Worm (Caenorhabditis elegans) whole organism, L1 larva: ENCODE data around the gene tftc-1.

Experiments
- Y116A8C.19 ChIP-seq: sonication (generic microtip); optimal IDR thresholded peaks from 2 replicates; lab custom pipeline; 2016; ENCODE audit warnings: missing compliant biosample characterization, missing genetic modification characterization, borderline replicate concordance
- alr-1 ChIP-seq: fragments of 200-800 bp; sonication (Bioruptor generic); optimal IDR thresholded peaks from 2 replicates; lab custom pipeline; 2018; ENCODE audit warnings: borderline replicate concordance, mild to moderate bottlenecking, missing genetic modification characterization, missing compliant biosample characterization
- ceh-63 ChIP-seq: fragments of 200-800 bp; sonication (Bioruptor generic); optimal IDR thresholded peaks from 2 replicates; lab custom pipeline; 2018; ENCODE audit warnings: mild to moderate bottlenecking, missing genetic modification characterization, missing compliant biosample characterization
- ceh-8 ChIP-seq: fragments of 200-800 bp; sonication (Bioruptor generic); optimal IDR thresholded peaks from 2 replicates; lab custom pipeline; 2018; ENCODE audit warnings: mild to moderate bottlenecking, missing genetic modification characterization, moderate library complexity, missing compliant biosample characterization
- ceh-82 ChIP-seq, 3 experiments: fragments of 150-350 bp in 1 of 3; sonication (generic microtip) in 2 of 3; optimal IDR thresholded peaks; 2 replicates each; lab custom pipeline; 2014 to 2017; ENCODE audit warnings: missing biosample characterization in 3 of 3, missing genetic modification characterization in 3 of 3
- ces-1 ChIP-seq: fragments of 150-350 bp; optimal IDR thresholded peaks from 2 replicates; lab custom pipeline; 2014; ENCODE audit warnings: missing biosample characterization, missing genetic modification reagents, missing genetic modification characterization
- dpl-1 ChIP-seq, 3 experiments: fragments of 150-350 bp in 2 of 3; sonication (generic microtip) in 1 of 3; optimal IDR thresholded peaks; 2 replicates each; lab custom pipeline; 2014 to 2017; ENCODE audit warnings: missing biosample characterization in 3 of 3, missing genetic modification characterization in 3 of 3, missing genetic modification reagents in 3 of 3
- efl-3 ChIP-seq: fragments of 200-800 bp; sonication (Bioruptor generic); optimal IDR thresholded peaks from 2 replicates; lab custom pipeline; 2018; ENCODE audit warnings: mild to moderate bottlenecking, missing genetic modification characterization, missing compliant biosample characterization
- egl-13 ChIP-seq: sonication (generic microtip); optimal IDR thresholded peaks from 2 replicates; lab custom pipeline; 2016; ENCODE audit warnings: missing genotype, missing genetic modification reagents, missing genetic modification characterization, missing compliant biosample characterization
- egl-27 ChIP-seq, 2 experiments: fragments of 150-350 bp in 1 of 2; sonication (generic microtip); optimal IDR thresholded peaks; 3 replicates each; lab custom pipeline; 2017 to 2018; ENCODE audit warnings: missing biosample characterization in 2 of 2, missing genetic modification characterization in 2 of 2, missing genetic modification reagents in 2 of 2
- ets-5 ChIP-seq: fragments of 200-800 bp; sonication (Bioruptor generic); IDR thresholded peaks from 2 replicates; pipeline ENCODE4 v1.3.6; 2022; ENCODE audit warnings: missing genetic modification characterization, missing compliant biosample characterization
- fkh-10 ChIP-seq: sonication (generic microtip); optimal IDR thresholded peaks from 2 replicates; lab custom pipeline; 2017; ENCODE audit warnings: missing biosample characterization, missing genetic modification reagents, missing genetic modification characterization
- fkh-4 ChIP-seq: sonication (generic microtip); optimal IDR thresholded peaks from 2 replicates; lab custom pipeline; 2016; ENCODE audit warnings: missing compliant biosample characterization, missing genetic modification characterization, borderline replicate concordance
- hlh-17 ChIP-seq: fragments of 200-800 bp; sonication (Bioruptor generic); optimal IDR thresholded peaks from 2 replicates; lab custom pipeline; 2018; ENCODE audit warnings: missing genetic modification characterization, mild to moderate bottlenecking, missing compliant biosample characterization, moderate library complexity, borderline replicate concordance
- hpl-2 ChIP-seq: fragments of 150-350 bp; optimal IDR thresholded peaks from 2 replicates; lab custom pipeline; 2014; ENCODE audit warnings: missing biosample characterization, missing genetic modification reagents, missing genetic modification characterization
- isw-1 ChIP-seq: fragments of 200-800 bp; sonication (Bioruptor generic); IDR thresholded peaks from 2 replicates; pipeline ENCODE4 v1.3.6; 2022; ENCODE audit warnings: missing genetic modification characterization, missing compliant biosample characterization
- jun-1 ChIP-seq: fragments of 150-350 bp; optimal IDR thresholded peaks from 2 replicates; lab custom pipeline; 2014; ENCODE audit warnings: missing biosample characterization, missing genetic modification reagents, missing genetic modification characterization
- lin-14 ChIP-seq: fragments of 200-800 bp; sonication (Bioruptor generic); optimal IDR thresholded peaks from 2 replicates; lab custom pipeline; 2018; ENCODE audit warnings: mild to moderate bottlenecking, missing genetic modification characterization, moderate library complexity, missing compliant biosample characterization
- lir-3 ChIP-seq: sonication (generic microtip); optimal IDR thresholded peaks from 2 replicates; lab custom pipeline; 2016; ENCODE audit warnings: mild to moderate bottlenecking, missing genetic modification characterization, moderate library complexity, missing compliant biosample characterization; ENCODE audit not compliant: poor library complexity
- nhr-19 ChIP-seq: fragments of 200-800 bp; sonication (Bioruptor generic); conservative IDR thresholded peaks from 2 replicates; pipeline ENCODE4 v1.3.6; 2022; ENCODE audit warnings: missing genetic modification characterization, missing compliant biosample characterization
- nhr-237 ChIP-seq: fragments of 150-350 bp; optimal IDR thresholded peaks from 2 replicates; lab custom pipeline; 2014; ENCODE audit warnings: missing biosample characterization, missing genetic modification characterization
- nhr-28 ChIP-seq: fragments of 150-350 bp; optimal IDR thresholded peaks from 2 replicates; lab custom pipeline; 2014; ENCODE audit warnings: missing biosample characterization, missing genetic modification characterization
- nhr-47 ChIP-seq: sonication (generic microtip); optimal IDR thresholded peaks from 2 replicates; lab custom pipeline; 2016; ENCODE audit warnings: mild to moderate bottlenecking, missing genetic modification characterization, moderate library complexity, missing compliant biosample characterization
- nhr-76 ChIP-seq: sonication (generic microtip); optimal IDR thresholded peaks from 2 replicates; lab custom pipeline; 2017; ENCODE audit warnings: missing biosample characterization, missing genetic modification characterization
- nhr-77 ChIP-seq: fragments of 150-350 bp; optimal IDR thresholded peaks from 2 replicates; lab custom pipeline; 2014; ENCODE audit warnings: missing biosample characterization, missing genetic modification characterization
- nhr-84 ChIP-seq: sonication (generic microtip); optimal IDR thresholded peaks from 2 replicates; lab custom pipeline; 2017; ENCODE audit warnings: missing biosample characterization, missing genetic modification characterization
- nhr-90 ChIP-seq: sonication (generic microtip); optimal IDR thresholded peaks from 2 replicates; lab custom pipeline; 2016; ENCODE audit warnings: mild to moderate bottlenecking, missing genetic modification characterization, missing compliant biosample characterization; ENCODE audit not compliant: poor library complexity
- pqm-1 ChIP-seq: sonication (generic microtip); optimal IDR thresholded peaks from 3 replicates; lab custom pipeline; 2017; ENCODE audit warnings: missing biosample characterization, missing genetic modification characterization
- rnt-1 ChIP-seq: sonication (generic microtip); optimal IDR thresholded peaks from 2 replicates; lab custom pipeline; 2016; ENCODE audit warnings: mild to moderate bottlenecking, missing genetic modification characterization, moderate library complexity, missing compliant biosample characterization
- snpc-4 ChIP-seq: fragments of 150-350 bp; optimal IDR thresholded peaks from 2 replicates; lab custom pipeline; 2014; ENCODE audit warnings: missing biosample characterization, missing genetic modification characterization
- snu-23 ChIP-seq: sonication (generic microtip); optimal IDR thresholded peaks from 2 replicates; lab custom pipeline; 2016; ENCODE audit warnings: missing genetic modification characterization, missing compliant biosample characterization
- sox-4 ChIP-seq: sonication (generic microtip); optimal IDR thresholded peaks from 2 replicates; lab custom pipeline; 2016; ENCODE audit warnings: missing genetic modification characterization, missing compliant biosample characterization
- sptf-1 ChIP-seq: fragments of 150-350 bp; optimal IDR thresholded peaks from 2 replicates; lab custom pipeline; 2014; ENCODE audit warnings: missing biosample characterization, missing genetic modification characterization
- sup-37 ChIP-seq: fragments of 200-800 bp; sonication (Bioruptor generic); optimal IDR thresholded peaks from 2 replicates; lab custom pipeline; 2018; ENCODE audit warnings: mild to moderate bottlenecking, missing genetic modification characterization, missing compliant biosample characterization
- zag-1 ChIP-seq: fragments of 150-350 bp; optimal IDR thresholded peaks from 2 replicates; lab custom pipeline; 2014; ENCODE audit warnings: missing biosample characterization, missing genetic modification characterization
- ztf-4 ChIP-seq: fragments of 150-350 bp; optimal IDR thresholded peaks from 2 replicates; lab custom pipeline; 2014; ENCODE audit warnings: missing biosample characterization, missing genetic modification characterization

The tftc-1 gene

ce11 chrIV:2391809-2392208 lies 42.7 kb downstream of the tftc-1 start:
- no peak for TF ChIP-seq ces-1 (GFP tag; lab: Kevin White, UChicago)
- no peak for TF ChIP-seq sox-4 (tag; lab: Kevin White, UChicago)
- no peak for TF ChIP-seq isw-1 (GFP tag; lab: Robert Waterston, UW)
- no peak for TF ChIP-seq dpl-1 (GFP tag; optimal IDR thresholded peaks at IDR 0.05; lab: Kevin White, UChicago)
- TF ChIP-seq nhr-47 (tag; lab: Kevin White, UChicago): no peak
- TF ChIP-seq hlh-17 (GFP tag; lab: Kevin White, UChicago): no peak
- TF ChIP-seq lin-14: no peak
- no peak for TF ChIP-seq snu-23 (GFP tag; lab: Kevin White, UChicago)
- no peak for TF ChIP-seq Y116A8C.19 (tag; lab: Kevin White, UChicago)
- no peak for TF ChIP-seq nhr-76 (tag; lab: Kevin White, UChicago)
- no peak for TF ChIP-seq ztf-4 (tag; lab: Kevin White, UChicago)
- no peak for TF ChIP-seq snpc-4 (tag; lab: Kevin White, UChicago)
- no peak for TF ChIP-seq egl-27 (tag; optimal IDR thresholded peaks at IDR 0.05; lab: Kevin White, UChicago)
- TF ChIP-seq egl-13: no peak
- TF ChIP-seq ceh-82 (tag; optimal IDR thresholded peaks at IDR 0.05; lab: Kevin White, UChicago): no peak
- no peak for TF ChIP-seq fkh-4 (tag; lab: Kevin White, UChicago)
- TF ChIP-seq alr-1: no peak
- TF ChIP-seq jun-1 (tag; lab: Kevin White, UChicago): no peak
- no peak for TF ChIP-seq fkh-10 (GFP tag; lab: Kevin White, UChicago)

ce11 chrIV:2393023-2393422 lies 44.0 kb downstream of the tftc-1 start:
- TF ChIP-seq Y116A8C.19 (tag; lab: Kevin White, UChicago): no peak
- no peak for TF ChIP-seq zag-1 (tag; lab: Kevin White, UChicago)
- TF ChIP-seq nhr-237: no peak

- no peak for TF ChIP-seq egl-13
- TF ChIP-seq ets-5 (GFP tag; lab: Robert Waterston, UW): no peak
- TF ChIP-seq efl-3 (GFP tag; lab: Kevin White, UChicago): no peak
- no peak for TF ChIP-seq nhr-28 (tag; lab: Kevin White, UChicago)
- TF ChIP-seq lir-3: no peak
- TF ChIP-seq nhr-84 (tag; lab: Kevin White, UChicago): no peak
- no peak for TF ChIP-seq sup-37 (GFP tag; lab: Kevin White, UChicago)
- TF ChIP-seq ceh-8 (GFP tag; lab: Kevin White, UChicago): no peak
- no peak for TF ChIP-seq dpl-1 (GFP tag; optimal IDR thresholded peaks at IDR 0.05; lab: Kevin White, UChicago)
Measured at ce11 chrIV:2395997-2396396, 46.9 kb downstream of the tftc-1 start.

ce11 chrIV:2398317-2398716 lies 49.2 kb downstream of the tftc-1 start:
- TF ChIP-seq fkh-10 (GFP tag; lab: Kevin White, UChicago): no peak
- TF ChIP-seq nhr-77: no peak
- TF ChIP-seq rnt-1: no peak
- TF ChIP-seq nhr-19 (GFP tag; lab: Robert Waterston, UW): no peak
- TF ChIP-seq ceh-63 (GFP tag; lab: Kevin White, UChicago): no peak
- TF ChIP-seq pqm-1 (tag; lab: Kevin White, UChicago): no peak
- no peak for TF ChIP-seq hpl-2 (GFP tag; lab: Kevin White, UChicago)
- no peak for TF ChIP-seq nhr-90
- no peak for TF ChIP-seq ets-5 (GFP tag; lab: Robert Waterston, UW)
- TF ChIP-seq sptf-1 (tag; lab: Kevin White, UChicago): no peak
